Fruit fly (Drosophila melanogaster) whole organism, embryonic: ENCODE results near the gene idc.

Experiments
- B-H1 ChIP-seq: fragments of 200-800 bp; sonication (Bioruptor generic); IDR thresholded peaks from 3 replicates; pipeline ENCODE4 v1.3.6; 2022; ENCODE audit warnings: missing biosample characterization, missing genetic modification characterization
- CG10209 ChIP-seq: fragments of 200-800 bp; sonication (Bioruptor generic); optimal IDR thresholded peaks from 3 replicates; lab custom pipeline; 2017; ENCODE audit warnings: missing biosample characterization, mild to moderate bottlenecking, missing genetic modification characterization, missing genetic modification reagents
- CG10274 ChIP-seq: fragments of 200-800 bp; sonication (Bioruptor generic); optimal IDR thresholded peaks from 3 replicates; lab custom pipeline; 2017; ENCODE audit warnings: missing biosample characterization, mild to moderate bottlenecking, missing genetic modification characterization
- CG10431 ChIP-seq: fragments of 200-800 bp; sonication (Bioruptor generic); optimal IDR thresholded peaks from 3 replicates; lab custom pipeline; 2018; ENCODE audit warnings: missing biosample characterization, mild to moderate bottlenecking, missing genetic modification characterization
- CG12942 ChIP-seq: fragments of 200-800 bp; sonication (Bioruptor generic); optimal IDR thresholded peaks from 3 replicates; lab custom pipeline; 2016; ENCODE audit warnings: missing biosample characterization, missing genetic modification characterization
- CG15073 ChIP-seq: fragments of 200-800 bp; sonication (Bioruptor generic); optimal IDR thresholded peaks from 2 replicates; lab custom pipeline; 2016; ENCODE audit warnings: missing biosample characterization, missing genetic modification characterization
- CG1792 ChIP-seq: fragments of 200-800 bp; sonication (Bioruptor generic); optimal IDR thresholded peaks from 2 replicates; lab custom pipeline; 2016; ENCODE audit warnings: missing biosample characterization, missing genetic modification characterization
- CG3163 ChIP-seq: fragments of 200-800 bp; sonication (Bioruptor generic); optimal IDR thresholded peaks from 3 replicates; lab custom pipeline; 2016; ENCODE audit warnings: missing biosample characterization, missing genetic modification characterization
- CG3407 ChIP-seq: fragments of 200-800 bp; sonication (Bioruptor generic); optimal IDR thresholded peaks from 2 replicates; lab custom pipeline; 2018; ENCODE audit warnings: missing biosample characterization, mild to moderate bottlenecking, missing genetic modification characterization
- CG34224 ChIP-seq: fragments of 200-800 bp; sonication (Bioruptor generic); IDR thresholded peaks from 3 replicates; pipeline ENCODE4 v1.3.6; 2022; ENCODE audit warnings: missing biosample characterization, missing genetic modification characterization; ENCODE audit not compliant: partially characterized antibody
- CG34376 ChIP-seq: fragments of 200-800 bp; sonication (Bioruptor generic); optimal IDR thresholded peaks from 2 replicates; lab custom pipeline; 2018; ENCODE audit warnings: missing biosample characterization, mild to moderate bottlenecking, missing genetic modification characterization
- CG34422 ChIP-seq: fragments of 200-800 bp; sonication (Bioruptor generic); IDR thresholded peaks from 3 replicates; pipeline ENCODE4 v1.3.6; 2022; ENCODE audit warnings: missing biosample characterization, missing genetic modification characterization
- CG4820 ChIP-seq: fragments of 200-800 bp; sonication (Bioruptor generic); optimal IDR thresholded peaks from 3 replicates; lab custom pipeline; 2016; ENCODE audit warnings: missing biosample characterization, missing genetic modification characterization
- CG6254 ChIP-seq: fragments of 200-800 bp; sonication (Bioruptor generic); optimal IDR thresholded peaks from 3 replicates; lab custom pipeline; 2017; ENCODE audit warnings: mild to moderate bottlenecking, missing biosample characterization, missing genetic modification reagents, missing genetic modification characterization
- CG9437 ChIP-seq: fragments of 200-800 bp; sonication (Bioruptor generic); optimal IDR thresholded peaks from 2 replicates; lab custom pipeline; 2018; ENCODE audit warnings: missing biosample characterization, mild to moderate bottlenecking, missing genetic modification characterization
- CHES-1-like ChIP-seq: fragments of 200-800 bp; sonication (Bioruptor generic); optimal IDR thresholded peaks from 2 replicates; lab custom pipeline; 2016; ENCODE audit warnings: missing biosample characterization, missing genetic modification characterization
- CkIIα-i1 ChIP-seq: fragments of 200-800 bp; sonication (Bioruptor generic); IDR thresholded peaks from 2 replicates; pipeline ENCODE4 v1.3.6; 2022; ENCODE audit warnings: missing biosample characterization, missing genetic modification characterization
- Dfd ChIP-seq, 2 experiments: fragments of >200 bp; optimal IDR thresholded peaks; 2 replicates each; lab custom pipeline; 2017; ENCODE audit warnings: missing biosample characterization in 2 of 2, missing genetic modification characterization in 2 of 2
- Eip74EF ChIP-seq, 2 experiments: fragments of 200-800 bp in 1 of 2; fragments of >200 bp in 1 of 2; sonication (Bioruptor generic) in 1 of 2; optimal IDR thresholded peaks; 2 replicates each; lab custom pipeline; 2017 to 2019; ENCODE audit warnings: missing biosample characterization in 2 of 2, missing genetic modification characterization in 2 of 2, mild to moderate bottlenecking in 1 of 2, moderate library complexity in 1 of 2
- Fer2 ChIP-seq: fragments of 200-800 bp; sonication (Bioruptor generic); optimal IDR thresholded peaks from 2 replicates; lab custom pipeline; 2018; ENCODE audit warnings: missing biosample characterization, mild to moderate bottlenecking, missing genetic modification characterization, moderate library complexity
- Fer3 ChIP-seq: fragments of 200-800 bp; sonication (Bioruptor generic); optimal IDR thresholded peaks from 2 replicates; lab custom pipeline; 2018; ENCODE audit warnings: missing biosample characterization, mild to moderate bottlenecking, missing genetic modification characterization, moderate library complexity
- Gug ChIP-seq: fragments of 200-800 bp; sonication (Bioruptor generic); IDR thresholded peaks from 4 replicates; pipeline ENCODE4 v1.3.6; 2022; ENCODE audit warnings: missing biosample characterization, missing genetic modification characterization
- Kr ChIP-seq: fragments of 200-800 bp; sonication (Bioruptor generic); optimal IDR thresholded peaks from 2 replicates; lab custom pipeline; 2017; ENCODE audit warnings: missing biosample characterization, mild to moderate bottlenecking, missing genetic modification characterization
- Max ChIP-seq: fragments of 200-800 bp; sonication (Bioruptor generic); optimal IDR thresholded peaks from 2 replicates; lab custom pipeline; 2016; ENCODE audit warnings: missing biosample characterization, mild to moderate bottlenecking, missing genetic modification characterization
- Optix ChIP-seq: fragments of 200-800 bp; sonication (Bioruptor generic); IDR thresholded peaks from 3 replicates; pipeline ENCODE4 v1.3.6; 2022; ENCODE audit warnings: missing biosample characterization, missing genetic modification characterization
- PHDP ChIP-seq: fragments of 200-800 bp; sonication (Bioruptor generic); optimal IDR thresholded peaks from 3 replicates; lab custom pipeline; 2018; ENCODE audit warnings: missing biosample characterization, mild to moderate bottlenecking, missing genetic modification characterization, moderate library complexity
- Sox102F ChIP-seq: fragments of 200-800 bp; sonication (Bioruptor generic); optimal IDR thresholded peaks from 2 replicates; lab custom pipeline; 2018; ENCODE audit warnings: missing biosample characterization, mild to moderate bottlenecking, missing genetic modification characterization, moderate library complexity
- abd-A ChIP-seq: fragments of 200-800 bp; sonication (Bioruptor generic); optimal IDR thresholded peaks from 3 replicates; lab custom pipeline; 2019; ENCODE audit warnings: missing biosample characterization, mild to moderate bottlenecking, missing genetic modification characterization, moderate library complexity
- amos ChIP-seq: fragments of 200-800 bp; sonication (Bioruptor generic); IDR thresholded peaks from 2 replicates; pipeline ENCODE4 v1.3.6; 2022; ENCODE audit warnings: missing biosample characterization, missing genetic modification characterization; ENCODE audit not compliant: partially characterized antibody
- bab2 ChIP-seq: fragments of 200-800 bp; sonication (Bioruptor generic); optimal IDR thresholded peaks from 2 replicates; lab custom pipeline; 2016; ENCODE audit warnings: missing biosample characterization, missing genetic modification characterization
- chif ChIP-seq, 2 experiments: fragments of 200-800 bp; sonication (Bioruptor generic); optimal IDR thresholded peaks; 3 replicates each; lab custom pipeline; 2016; ENCODE audit warnings: missing biosample characterization in 2 of 2, missing genetic modification characterization in 2 of 2
- dmrt99B ChIP-seq: fragments of 200-800 bp; sonication (Bioruptor generic); optimal IDR thresholded peaks from 2 replicates; lab custom pipeline; 2018; ENCODE audit warnings: missing biosample characterization, mild to moderate bottlenecking, missing genetic modification characterization, moderate library complexity
- dpn ChIP-seq, 2 experiments: fragments of 200-800 bp; sonication (Bioruptor generic); optimal IDR thresholded peaks; 3 replicates each; lab custom pipeline; 2016; ENCODE audit warnings: missing biosample characterization in 2 of 2, missing genetic modification characterization in 2 of 2
- esg ChIP-seq: fragments of 200-800 bp; sonication (Bioruptor generic); conservative IDR thresholded peaks from 2 replicates; pipeline ENCODE4 v1.3.6; 2022; ENCODE audit warnings: missing biosample characterization, missing genetic modification characterization
- gt ChIP-seq: fragments of 200-800 bp; sonication (Bioruptor generic); IDR thresholded peaks from 2 replicates; pipeline ENCODE4 v1.3.6; 2022; ENCODE audit warnings: missing biosample characterization, missing genetic modification characterization
- insv ChIP-seq, 2 experiments: fragments of 200-800 bp; sonication (Bioruptor generic); optimal IDR thresholded peaks; 3 replicates each; lab custom pipeline; 2016 to 2018; ENCODE audit warnings: missing biosample characterization in 2 of 2, missing genetic modification characterization in 2 of 2
- lab ChIP-seq: fragments of 200-800 bp; sonication (Bioruptor generic); optimal IDR thresholded peaks from 3 replicates; lab custom pipeline; 2017; ENCODE audit warnings: missing biosample characterization, missing genetic modification characterization, mild to moderate bottlenecking, moderate library complexity, missing genetic modification reagents
- lilli ChIP-seq: fragments of 200-800 bp; sonication (Bioruptor generic); optimal IDR thresholded peaks from 3 replicates; lab custom pipeline; 2016; ENCODE audit warnings: missing biosample characterization, missing genetic modification characterization
- luna ChIP-seq: fragments of 200-800 bp; sonication (Bioruptor generic); optimal IDR thresholded peaks from 2 replicates; lab custom pipeline; 2016; ENCODE audit warnings: missing biosample characterization, missing genetic modification characterization
- mam ChIP-seq: fragments of 200-800 bp; sonication (Bioruptor generic); optimal IDR thresholded peaks from 3 replicates; lab custom pipeline; 2016; ENCODE audit warnings: missing biosample characterization, missing genetic modification characterization
- nerfin-2 ChIP-seq: fragments of 200-800 bp; sonication (Bioruptor generic); IDR thresholded peaks from 2 replicates; pipeline ENCODE4 v1.3.6; 2022; ENCODE audit warnings: missing biosample characterization, missing genetic modification characterization; ENCODE audit not compliant: partially characterized antibody
- pita ChIP-seq: fragments of 200-800 bp; sonication (Bioruptor generic); optimal IDR thresholded peaks from 2 replicates; lab custom pipeline; 2017; ENCODE audit warnings: missing biosample characterization, mild to moderate bottlenecking, missing genetic modification characterization
- ranshi ChIP-seq: fragments of 200-800 bp; sonication (Bioruptor generic); IDR thresholded peaks from 2 replicates; pipeline ENCODE4 v1.3.6; 2022; ENCODE audit warnings: missing biosample characterization, missing genetic modification characterization
- salm ChIP-seq: fragments of 200-800 bp; sonication (Bioruptor generic); optimal IDR thresholded peaks from 2 replicates; lab custom pipeline; 2018; ENCODE audit warnings: missing biosample characterization, mild to moderate bottlenecking, missing genetic modification characterization
- scrt ChIP-seq: fragments of 200-800 bp; sonication (Bioruptor generic); optimal IDR thresholded peaks from 2 replicates; lab custom pipeline; 2018; ENCODE audit warnings: missing biosample characterization, mild to moderate bottlenecking, missing genetic modification characterization, moderate library complexity
- sd ChIP-seq: fragments of 200-800 bp; sonication (Bioruptor generic); optimal IDR thresholded peaks from 3 replicates; lab custom pipeline; 2018; ENCODE audit warnings: missing biosample characterization, mild to moderate bottlenecking, missing genetic modification characterization, moderate library complexity
- sna ChIP-seq: fragments of 200-800 bp; sonication (Bioruptor generic); IDR thresholded peaks from 2 replicates; pipeline ENCODE4 v1.3.6; 2022; ENCODE audit warnings: missing biosample characterization, missing genetic modification characterization; ENCODE audit not compliant: partially characterized antibody
- sob ChIP-seq: fragments of 200-800 bp; sonication (Bioruptor generic); IDR thresholded peaks from 2 replicates; pipeline ENCODE4 v1.3.6; 2022; ENCODE audit warnings: missing biosample characterization, missing genetic modification characterization
- sr ChIP-seq: fragments of 200-800 bp; sonication (Bioruptor generic); IDR thresholded peaks from 3 replicates; pipeline ENCODE4 v1.3.6; 2022; ENCODE audit warnings: missing biosample characterization, missing genetic modification characterization
- tx ChIP-seq: fragments of 200-800 bp; sonication (Bioruptor generic); optimal IDR thresholded peaks from 2 replicates; lab custom pipeline; 2016; ENCODE audit warnings: missing biosample characterization, missing genetic modification characterization

idc gene

DNA sequence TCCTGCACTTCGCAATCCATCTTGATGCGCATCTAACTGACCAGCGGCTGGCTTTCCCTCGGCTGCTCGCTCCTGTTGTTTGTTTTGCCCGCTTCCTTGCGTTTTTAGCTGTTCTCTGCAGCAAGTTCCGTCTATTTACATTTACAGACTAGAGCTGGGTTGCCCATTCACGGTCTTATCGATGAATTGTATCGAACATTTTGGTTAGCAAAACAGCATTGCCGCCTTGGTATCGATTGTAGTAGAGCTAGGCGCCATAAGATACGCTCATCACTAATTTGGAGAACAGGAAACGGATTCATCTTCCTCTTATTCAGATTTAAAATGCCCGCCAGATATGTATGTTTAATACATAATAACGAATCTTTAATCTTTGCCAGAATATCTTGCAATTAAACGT lies 4.3 kb downstream of the idc start, which contains the start of gene Regnase-1 (continued):
- TF ChIP-seq abd-A (tag; lab: Kevin White, UChicago) (no peak), pita (no peak), chif (GFP tag; optimal IDR thresholded peaks at IDR 0.05; lab: Kevin White, UChicago) (peak; percentile 80 to 93), luna (GFP tag; lab: Kevin White, UChicago) (peak; percentile 89), amos (GFP tag; lab: Robert Waterston, UW) (peak; percentile 98), Max (GFP tag; lab: Kevin White, UChicago) (peak; percentile 81), CG34224 (GFP tag; lab: Robert Waterston, UW) (peak; percentile 96), B-H1 (GFP tag; lab: Robert Waterston, UW) (peak; percentile 83), dpn (GFP tag; optimal IDR thresholded peaks at IDR 0.05; lab: Kevin White, UChicago) (peak; percentile 83 to 92), Gug (peak; percentile 68; the same call in 3 of the 4 replicates), CG6254 (GFP tag; lab: Kevin White, UChicago) (peak; percentile 93), salm (peak; percentile 93), Fer2 (tag; lab: Kevin White, UChicago) (peak; percentile 91), CG34376 (GFP tag; lab: Kevin White, UChicago) (peak; percentile 97), Fer3 (peak; percentile 96), CG15073 (GFP tag; lab: Kevin White, UChicago) (no peak), lab (GFP tag; lab: Kevin White, UChicago) (peak; percentile 98), Optix (GFP tag; lab: Robert Waterston, UW) (peak; percentile 84), CG4820 (GFP tag; lab: Kevin White, UChicago) (peak; percentile 73), sd (tag; lab: Kevin White, UChicago) (no peak), bab2 (GFP tag; lab: Kevin White, UChicago) (peak; percentile 73), CG10431 (GFP tag; lab: Kevin White, UChicago) (peak; percentile 88), Dfd (GFP tag; optimal IDR thresholded peaks at IDR 0.05; lab: Kevin White, UChicago) (no peak), CG3163 (GFP tag; lab: Kevin White, UChicago) (peak; percentile 77), CHES-1-like (GFP tag; lab: Kevin White, UChicago) (peak; percentile 89), mam (GFP tag; lab: Kevin White, UChicago) (peak; percentile 80), gt (peak; percentile 44; the same call in 1 of the 2 replicates), nerfin-2 (peak; percentile 89), tx (GFP tag; lab: Kevin White, UChicago) (peak; percentile 72), Sox102F (peak; percentile 78), CG34422 (GFP tag; lab: Robert Waterston, UW) (peak; percentile 89), esg (GFP tag; lab: Robert Waterston, UW) (0 out of 2 replicates have a peak, but pooled peaks have one; percentile 15), scrt (peak; percentile 89), dmrt99B (tag; lab: Kevin White, UChicago) (peak; percentile 85), CG10274 (GFP tag; lab: Kevin White, UChicago) (peak; percentile 79), CG10209 (peak; percentile 87), insv (GFP tag; optimal IDR thresholded peaks at IDR 0.05; lab: Kevin White, UChicago) (peak in 1 of 2 experiments; percentile 81), Eip74EF (GFP tag; optimal IDR thresholded peaks at IDR 0.05; lab: Kevin White, UChicago) (peak in 1 of 2 experiments; percentile 80), CG1792 (peak; percentile 79), CG9437 (GFP tag; lab: Kevin White, UChicago) (peak; percentile 84), Kr (peak; percentile 36), PHDP (tag; lab: Kevin White, UChicago) (peak; percentile 95), lilli (GFP tag; lab: Kevin White, UChicago) (peak; percentile 84), sna (GFP tag; lab: Robert Waterston, UW) (peak; percentile 95), ranshi (GFP tag; lab: Robert Waterston, UW) (peak; percentile 76; the same call in 1 of the 2 replicates), CkIIα-i1 (GFP tag; lab: Robert Waterston, UW) (peak; percentile 63; the same call in 1 of the 2 replicates), sr (GFP tag; lab: Robert Waterston, UW) (peak; percentile 92), sob (GFP tag; lab: Robert Waterston, UW) (peak; percentile 95), CG3407 (GFP tag; lab: Kevin White, UChicago) (peak; percentile 88), CG12942 (peak; percentile 79)
